Fruit fly (Drosophila melanogaster): ENCODE results near the gene TyrRII.
"Not testable (repeated sequence)": the region's sequence is repeated elsewhere in the genome, so short reads cannot be mapped to it uniquely, and the experiment has no call there.

TyrRII gene

dm6 chr3R:17742542-17742941 lies 6.1 kb downstream of the TyrRII start:
- TF ChIP-seq Ets98B (GFP tag; IDR thresholded peaks at IDR 0.05) = no peak
- TF ChIP-seq Pif1B (GFP tag; optimal IDR thresholded peaks at IDR 0.05) = no peak
- TF ChIP-seq CG8159 (tag; optimal IDR thresholded peaks at IDR 0.05) = no peak
- TF ChIP-seq CG4496 (GFP tag; IDR thresholded peaks at IDR 0.05) = no peak
- no peak for TF ChIP-seq D1 (tag; optimal IDR thresholded peaks at IDR 0.05)
- no peak for TF ChIP-seq Pif1A (GFP tag; optimal IDR thresholded peaks at IDR 0.05)
- TF ChIP-seq rn (GFP tag; IDR thresholded peaks at IDR 0.05) = no peak
- no peak for TF ChIP-seq fd96Ca (GFP tag; IDR thresholded peaks at IDR 0.05)

- no peak for TF ChIP-seq Pif1A (GFP tag; optimal IDR thresholded peaks at IDR 0.05)
- TF ChIP-seq CG14655 (GFP tag; optimal IDR thresholded peaks at IDR 0.05) = no peak
- no peak for TF ChIP-seq CG4496 (GFP tag; IDR thresholded peaks at IDR 0.05)
- TF ChIP-seq D1 (tag; optimal IDR thresholded peaks at IDR 0.05) = no peak
- no peak for TF ChIP-seq CG34367 (tag; optimal IDR thresholded peaks at IDR 0.05)
- no peak for TF ChIP-seq Pif1B (GFP tag; optimal IDR thresholded peaks at IDR 0.05)
- no peak for TF ChIP-seq fd96Ca (GFP tag; IDR thresholded peaks at IDR 0.05)
- no peak for TF ChIP-seq CG13204 (GFP tag; optimal IDR thresholded peaks at IDR 0.05)
- no peak for TF ChIP-seq CG12605 (GFP tag; IDR thresholded peaks at IDR 0.05)
- TF ChIP-seq CG8159 (tag; optimal IDR thresholded peaks at IDR 0.05) = no peak
- TF ChIP-seq Snoo (tag; optimal IDR thresholded peaks at IDR 0.05) = no peak
- no peak for TF ChIP-seq Ets98B (GFP tag; IDR thresholded peaks at IDR 0.05)
- no peak for TF ChIP-seq CG10348 (GFP tag; IDR thresholded peaks at IDR 0.05)
- no peak for TF ChIP-seq CG9948 (tag; optimal IDR thresholded peaks at IDR 0.05)
- no peak for TF ChIP-seq gl (tag; optimal IDR thresholded peaks at IDR 0.05)
- no peak for TF ChIP-seq CG17806 (tag; optimal IDR thresholded peaks at IDR 0.05)
- TF ChIP-seq rn (GFP tag; IDR thresholded peaks at IDR 0.05) = no peak
Observed at dm6 chr3R:17758905-17759304, 22.5 kb downstream of the TyrRII start.

- TF ChIP-seq CG17806 (tag; optimal IDR thresholded peaks at IDR 0.05) (no peak), CG15710 (tag; optimal IDR thresholded peaks at IDR 0.05) (no peak), CG9948 (tag; optimal IDR thresholded peaks at IDR 0.05) (no peak), CG12605 (GFP tag; IDR thresholded peaks at IDR 0.05) (no peak), CG4496 (GFP tag; IDR thresholded peaks at IDR 0.05) (no peak), CG10348 (GFP tag; IDR thresholded peaks at IDR 0.05) (no peak), CG13204 (GFP tag; optimal IDR thresholded peaks at IDR 0.05) (no peak), CG34367 (tag; optimal IDR thresholded peaks at IDR 0.05) (no peak), Snoo (tag; optimal IDR thresholded peaks at IDR 0.05) (no peak), Pif1A (GFP tag; optimal IDR thresholded peaks at IDR 0.05) (no peak), gl (tag; optimal IDR thresholded peaks at IDR 0.05) (no peak), EcR (GFP tag; optimal IDR thresholded peaks at IDR 0.05) (no peak), Ets98B (GFP tag; IDR thresholded peaks at IDR 0.05) (no peak)
Observed at dm6 chr3R:17759773-17760476, 23.5 kb downstream of the TyrRII start.

dm6 chr3R:17762261-17762660 lies 25.9 kb downstream of the TyrRII start:
- no peak for TF ChIP-seq Pif1A (GFP tag; optimal IDR thresholded peaks at IDR 0.05)
- no peak for TF ChIP-seq Pif1B (GFP tag; optimal IDR thresholded peaks at IDR 0.05)
- no peak for TF ChIP-seq CG8159 (tag; optimal IDR thresholded peaks at IDR 0.05)
- no peak for TF ChIP-seq EcR (GFP tag; optimal IDR thresholded peaks at IDR 0.05)
- TF ChIP-seq CG14655 (GFP tag; optimal IDR thresholded peaks at IDR 0.05) = no peak
- no peak for TF ChIP-seq CG13204 (GFP tag; optimal IDR thresholded peaks at IDR 0.05)
- TF ChIP-seq CG8301 (tag; optimal IDR thresholded peaks at IDR 0.05) = no peak
- no peak for TF ChIP-seq gl (tag; optimal IDR thresholded peaks at IDR 0.05)
- no peak for TF ChIP-seq CG15710 (tag; optimal IDR thresholded peaks at IDR 0.05)
- TF ChIP-seq CG17806 (tag; optimal IDR thresholded peaks at IDR 0.05) = no peak
- no peak for TF ChIP-seq CG32121 (GFP tag; IDR thresholded peaks at IDR 0.05)
- no peak for TF ChIP-seq Snoo (tag; optimal IDR thresholded peaks at IDR 0.05)
- TF ChIP-seq D1 (tag; optimal IDR thresholded peaks at IDR 0.05) = no peak
- TF ChIP-seq CG12605 (GFP tag; IDR thresholded peaks at IDR 0.05) = no peak

- not testable (repeated sequence) for TF ChIP-seq CG9948, CG17806, CG8301 (tag; optimal IDR thresholded peaks at IDR 0.05)
Observed at dm6 chr3R:17763088-17763487, 26.7 kb downstream of the TyrRII start, which contains the start of gene TyrR. Gene TyrR (minus strand): TSS chr3R:17763188.

dm6 chr3R:17773893-17774292 lies 37.5 kb downstream of the TyrRII start:
- TF ChIP-seq CG9948 (tag; optimal IDR thresholded peaks at IDR 0.05) (no peak), CG34367 (tag; optimal IDR thresholded peaks at IDR 0.05) (no peak), CG13204 (GFP tag; optimal IDR thresholded peaks at IDR 0.05) (no peak), CG4496 (GFP tag; IDR thresholded peaks at IDR 0.05) (no peak), Snoo (tag; optimal IDR thresholded peaks at IDR 0.05) (no peak), CG14655 (GFP tag; optimal IDR thresholded peaks at IDR 0.05) (no peak), CG12605 (GFP tag; IDR thresholded peaks at IDR 0.05) (no peak), Pif1A (GFP tag; optimal IDR thresholded peaks at IDR 0.05) (no peak), Pif1B (GFP tag; optimal IDR thresholded peaks at IDR 0.05) (no peak), gl (tag; optimal IDR thresholded peaks at IDR 0.05) (no peak), CG10348 (GFP tag; IDR thresholded peaks at IDR 0.05) (no peak), Ets98B (GFP tag; IDR thresholded peaks at IDR 0.05) (no peak), rn (GFP tag; IDR thresholded peaks at IDR 0.05) (no peak), CG8301 (tag; optimal IDR thresholded peaks at IDR 0.05) (no peak), D1 (tag; optimal IDR thresholded peaks at IDR 0.05) (no peak), CG32121 (GFP tag; IDR thresholded peaks at IDR 0.05) (no peak), CG17806 (tag; optimal IDR thresholded peaks at IDR 0.05) (no peak), fd96Ca (GFP tag; IDR thresholded peaks at IDR 0.05) (no peak), CG15710 (tag; optimal IDR thresholded peaks at IDR 0.05) (no peak), CG8159 (tag; optimal IDR thresholded peaks at IDR 0.05) (no peak)

Measured in whole organism, pupa.